Fruit fly (Drosophila melanogaster) whole organism, adult: ENCODE results near the gene Nek2.

Source experiments
- CG11617 ChIP-seq: fragments of 200-800 bp; sonication (Bioruptor generic); optimal IDR thresholded peaks from 2 replicates; lab custom pipeline; 2017; ENCODE audit warnings: mild to moderate bottlenecking, missing biosample characterization, missing genetic modification reagents, missing genetic modification characterization
- CG12768 ChIP-seq: fragments of 200-800 bp; sonication (Bioruptor generic); optimal IDR thresholded peaks from 2 replicates; lab custom pipeline; 2017; ENCODE audit warnings: missing biosample characterization, missing genetic modification characterization, mild to moderate bottlenecking, moderate library complexity, missing genetic modification reagents
- CG14711 ChIP-seq: fragments of 200-800 bp; sonication (Bioruptor generic); optimal IDR thresholded peaks from 2 replicates; lab custom pipeline; 2018; ENCODE audit warnings: missing biosample characterization, mild to moderate bottlenecking, missing genetic modification characterization, moderate library complexity
- CG1620 ChIP-seq: fragments of 200-800 bp; sonication (Bioruptor generic); optimal IDR thresholded peaks from 2 replicates; lab custom pipeline; 2016; ENCODE audit warnings: missing biosample characterization, missing genetic modification characterization
- CG33017 ChIP-seq: fragments of 200-800 bp; sonication (Bioruptor generic); optimal IDR thresholded peaks from 2 replicates; lab custom pipeline; 2018; ENCODE audit warnings: missing biosample characterization, mild to moderate bottlenecking, missing genetic modification characterization, moderate library complexity
- CG5204 ChIP-seq: fragments of 200-800 bp; sonication (Bioruptor generic); optimal IDR thresholded peaks from 2 replicates; lab custom pipeline; 2016; ENCODE audit warnings: missing biosample characterization, missing genetic modification characterization
- CG7045 ChIP-seq: fragments of 200-800 bp; sonication (Bioruptor generic); optimal IDR thresholded peaks from 2 replicates; lab custom pipeline; 2017; ENCODE audit warnings: missing biosample characterization, mild to moderate bottlenecking, missing genetic modification characterization
- CG7101 ChIP-seq: fragments of 200-800 bp; sonication (Bioruptor generic); optimal IDR thresholded peaks from 2 replicates; lab custom pipeline; 2018; ENCODE audit warnings: missing biosample characterization, mild to moderate bottlenecking, missing genetic modification characterization, moderate library complexity
- Clk ChIP-seq: fragments of 200-800 bp; sonication (Bioruptor generic); optimal IDR thresholded peaks from 2 replicates; lab custom pipeline; 2017; ENCODE audit warnings: missing biosample characterization, missing genetic modification characterization
- Crg-1 ChIP-seq: fragments of 200-800 bp; sonication (Bioruptor generic); optimal IDR thresholded peaks from 2 replicates; lab custom pipeline; 2016; ENCODE audit warnings: missing biosample characterization, missing genetic modification characterization
- Hr96 ChIP-seq: fragments of 200-800 bp; sonication (Bioruptor generic); optimal IDR thresholded peaks from 2 replicates; lab custom pipeline; 2016; ENCODE audit warnings: missing biosample characterization, missing genetic modification characterization
- Mnt ChIP-seq: fragments of 200-800 bp; sonication (Bioruptor generic); optimal IDR thresholded peaks from 2 replicates; lab custom pipeline; 2016; ENCODE audit warnings: missing biosample characterization, mild to moderate bottlenecking, missing genetic modification characterization
- bab1 ChIP-seq: fragments of 200-800 bp; sonication (Bioruptor generic); optimal IDR thresholded peaks from 3 replicates; lab custom pipeline; 2019; ENCODE audit warnings: missing biosample characterization, mild to moderate bottlenecking, missing genetic modification characterization, moderate library complexity
- cic ChIP-seq: fragments of 200-800 bp; sonication (Bioruptor generic); optimal IDR thresholded peaks from 2 replicates; lab custom pipeline; 2017; ENCODE audit warnings: missing biosample characterization, mild to moderate bottlenecking, missing genetic modification characterization, moderate library complexity
- cnc ChIP-seq, 2 experiments: fragments of >200 bp; optimal IDR thresholded peaks; 2 replicates each; lab custom pipeline; 2017
- kay ChIP-seq: fragments of 200-800 bp; sonication (Bioruptor generic); peaks from one replicate; lab custom pipeline; 2016; ENCODE audit warnings: missing biosample characterization, missing genetic modification characterization, borderline replicate concordance
- ovo ChIP-seq: fragments of 200-800 bp; sonication (Bioruptor generic); optimal IDR thresholded peaks from 2 replicates; lab custom pipeline; 2016; ENCODE audit warnings: missing biosample characterization, missing genetic modification characterization
- pad ChIP-seq: fragments of 200-800 bp; sonication (Bioruptor generic); optimal IDR thresholded peaks from 3 replicates; lab custom pipeline; 2017; ENCODE audit warnings: missing biosample characterization, missing genetic modification characterization, mild to moderate bottlenecking, moderate library complexity, missing genetic modification reagents
- tj ChIP-seq: fragments of 200-800 bp; sonication (Bioruptor generic); optimal IDR thresholded peaks from 3 replicates; lab custom pipeline; 2017; ENCODE audit warnings: missing biosample characterization, mild to moderate bottlenecking, missing genetic modification characterization, moderate library complexity
- toe ChIP-seq: fragments of 200-800 bp; sonication (Bioruptor generic); optimal IDR thresholded peaks from 2 replicates; lab custom pipeline; 2016; ENCODE audit warnings: missing biosample characterization, missing genetic modification characterization

The Nek2 gene

DNA sequence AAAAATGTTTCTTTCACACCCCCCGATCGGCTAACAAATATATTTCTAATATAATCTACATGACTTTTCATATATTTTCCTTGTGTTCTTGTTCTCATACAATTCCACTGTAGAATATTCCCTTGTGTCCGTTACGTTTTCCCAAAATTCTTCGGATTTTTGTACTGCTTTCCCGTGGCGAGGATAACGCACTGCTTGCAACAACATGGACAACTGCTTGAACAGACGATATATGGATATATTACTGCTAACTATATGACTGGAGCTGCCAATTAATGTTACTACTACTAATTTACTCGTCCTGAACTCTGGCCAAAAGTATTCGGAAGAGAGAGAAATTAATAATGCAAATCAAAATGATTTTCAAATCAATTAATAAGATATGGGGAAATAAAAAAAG is 33.5 kb upstream of the Nek2 start:
- no peak for TF ChIP-seq kay (GFP tag; lab: Kevin White, UChicago)
- no peak for TF ChIP-seq Crg-1 (GFP tag; lab: Kevin White, UChicago)
- no peak for TF ChIP-seq CG1620 (GFP tag; lab: Kevin White, UChicago)
- TF ChIP-seq Mnt = no peak
- no peak for TF ChIP-seq toe
- TF ChIP-seq cnc (optimal IDR thresholded peaks at IDR 0.05; lab: Kevin White, UChicago) = no peak
- TF ChIP-seq tj (GFP tag; lab: Kevin White, UChicago) = no peak
- TF ChIP-seq bab1 = no peak
- no peak for TF ChIP-seq CG7045 (GFP tag; lab: Kevin White, UChicago)
- no peak for TF ChIP-seq Hr96 (GFP tag; lab: Kevin White, UChicago)
- TF ChIP-seq CG7101 (tag; lab: Kevin White, UChicago) = no peak

DNA sequence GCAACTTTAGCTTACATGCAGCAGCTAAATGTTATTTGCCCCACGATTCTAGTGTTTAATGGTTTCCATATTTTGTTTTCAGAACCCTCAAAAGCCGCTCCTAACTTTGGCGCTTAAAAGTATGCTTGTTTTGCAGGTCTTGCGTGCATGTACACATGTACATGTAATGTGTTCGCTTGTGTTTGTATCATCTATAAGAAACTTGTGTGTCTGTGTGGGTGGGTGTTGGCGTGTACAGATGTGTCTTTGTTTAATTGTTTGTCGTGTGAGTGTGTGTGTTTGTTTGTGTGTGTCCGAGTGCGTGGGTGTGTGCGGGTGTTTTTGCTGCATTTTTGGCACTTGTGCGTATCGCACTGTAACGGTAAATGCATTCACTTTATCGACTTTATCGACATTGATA is 31.6 kb upstream of the Nek2 start:
- TF ChIP-seq Crg-1 (GFP tag; lab: Kevin White, UChicago) (no peak), Hr96 (GFP tag; lab: Kevin White, UChicago) (no peak), kay (GFP tag; lab: Kevin White, UChicago) (no peak), CG33017 (tag; lab: Kevin White, UChicago) (no peak), bab1 (no peak), ovo (GFP tag; lab: Kevin White, UChicago) (no peak), Clk (no peak), cnc (optimal IDR thresholded peaks at IDR 0.05; lab: Kevin White, UChicago) (no peak), CG5204 (GFP tag; lab: Kevin White, UChicago) (no peak), cic (GFP tag; lab: Kevin White, UChicago) (no peak), CG11617 (no peak), toe (no peak), CG12768 (no peak), pad (GFP tag; lab: Kevin White, UChicago) (no peak), CG1620 (GFP tag; lab: Kevin White, UChicago) (no peak), tj (GFP tag; lab: Kevin White, UChicago) (no peak)

DNA sequence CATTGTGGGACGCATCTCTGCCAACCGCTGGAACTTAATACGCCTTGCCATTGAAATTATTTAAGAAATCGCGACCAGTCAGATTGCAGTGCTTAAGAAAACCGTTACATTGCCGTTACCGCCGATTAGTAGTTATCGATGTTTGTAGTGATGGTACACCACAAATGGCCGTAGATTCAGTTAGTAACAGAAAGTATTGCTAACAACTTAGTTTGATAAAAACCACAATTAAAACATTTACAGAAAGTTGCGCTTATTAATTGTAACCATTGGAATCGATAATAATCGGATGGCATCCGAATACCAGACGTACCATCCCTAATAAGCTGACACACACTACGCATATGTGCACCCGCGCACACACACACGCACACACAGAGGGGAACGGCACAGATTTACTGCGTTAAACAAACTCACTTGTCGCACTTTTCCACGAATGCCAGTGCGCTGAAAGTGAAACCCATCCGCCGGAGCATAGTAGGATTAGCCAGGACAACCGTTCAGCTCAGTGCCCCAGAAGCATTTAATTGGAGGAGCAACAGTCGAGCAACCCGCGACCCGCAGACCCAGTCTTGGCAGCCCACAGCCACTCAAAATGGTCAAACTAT is 28.7 kb upstream of the Nek2 start, which contains the start of the genes hdm and Ykt6:
hdm (minus strand) TSS at position 51 of the 608 bp plus-strand sequence.
Ykt6 (plus strand) TSS at position 329 of the 608 bp plus-strand sequence.
- peak; percentile 84 for TF ChIP-seq CG7101 (tag; lab: Kevin White, UChicago)
- TF ChIP-seq CG33017 (tag; lab: Kevin White, UChicago) = peak; percentile 42
- TF ChIP-seq cic (GFP tag; lab: Kevin White, UChicago) = peak; percentile 11
- peak; percentile 38 for TF ChIP-seq CG12768
- TF ChIP-seq CG14711 (tag; lab: Kevin White, UChicago) = peak; percentile 82
- no peak for TF ChIP-seq Clk
- TF ChIP-seq CG11617 = peak; percentile 77
- TF ChIP-seq CG7045 (GFP tag; lab: Kevin White, UChicago) = no peak
- TF ChIP-seq tj (GFP tag; lab: Kevin White, UChicago) = peak; percentile 72
- no peak for TF ChIP-seq Hr96 (GFP tag; lab: Kevin White, UChicago)
- peak; percentile 83 for TF ChIP-seq Mnt
- TF ChIP-seq cnc (optimal IDR thresholded peaks at IDR 0.05; lab: Kevin White, UChicago) = no peak
- peak; percentile 91 for TF ChIP-seq bab1
- peak; percentile 86 for TF ChIP-seq toe
- no peak for TF ChIP-seq CG5204 (GFP tag; lab: Kevin White, UChicago)
- peak; percentile 88 for TF ChIP-seq CG1620 (GFP tag; lab: Kevin White, UChicago)
- TF ChIP-seq kay (GFP tag; lab: Kevin White, UChicago) = no peak
- TF ChIP-seq Crg-1 (GFP tag; lab: Kevin White, UChicago) = peak; percentile 84
- TF ChIP-seq pad (GFP tag; lab: Kevin White, UChicago) = peak; percentile 96
- peak; percentile 92 for TF ChIP-seq ovo (GFP tag; lab: Kevin White, UChicago)

DNA sequence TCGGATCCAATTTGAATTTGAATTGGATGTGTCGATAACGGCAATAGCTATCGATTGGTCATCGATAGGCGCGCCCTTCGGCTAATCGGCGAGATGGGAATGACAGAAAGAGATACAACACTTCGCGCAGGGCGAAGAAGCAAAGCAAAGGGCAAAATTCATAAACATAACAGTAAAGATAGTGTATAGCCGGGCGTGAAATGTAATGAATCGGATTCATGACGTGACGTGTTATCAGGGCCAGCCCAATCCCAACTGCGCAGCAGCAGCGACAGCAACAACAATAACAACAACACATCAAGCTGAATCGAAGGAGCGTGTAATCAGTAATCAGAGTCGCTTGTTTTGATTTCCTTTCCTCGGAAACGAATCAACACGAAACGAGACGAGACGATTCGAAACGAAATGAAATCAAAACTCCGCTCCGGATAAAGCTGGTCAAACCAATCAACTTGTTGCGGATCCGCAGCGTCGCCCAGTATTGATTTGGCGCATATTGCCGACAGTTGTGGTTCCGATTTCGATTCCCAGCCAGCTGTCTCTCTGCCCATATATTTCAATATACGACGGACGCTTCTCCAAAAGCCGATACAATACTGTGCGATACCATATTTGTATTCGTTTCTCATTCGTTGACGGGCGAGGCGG is 20.7 kb upstream of the Nek2 start, which contains the start of gene snz:
snz (plus strand) TSS at position 107 of the 648 bp plus-strand sequence.
- no peak for TF ChIP-seq cnc (optimal IDR thresholded peaks at IDR 0.05; lab: Kevin White, UChicago)
- TF ChIP-seq bab1 = peak; percentile 11
- TF ChIP-seq Mnt = peak; percentile 35
- peak; percentile 46 for TF ChIP-seq tj (GFP tag; lab: Kevin White, UChicago)
- no peak for TF ChIP-seq Clk
- TF ChIP-seq ovo (GFP tag; lab: Kevin White, UChicago) = peak; percentile 50
- no peak for TF ChIP-seq toe
- TF ChIP-seq CG12768 = no peak
- peak; percentile 62 for TF ChIP-seq cic (GFP tag; lab: Kevin White, UChicago)
- peak; percentile 38 for TF ChIP-seq CG7101 (tag; lab: Kevin White, UChicago)
- peak; percentile 18 for TF ChIP-seq CG14711 (tag; lab: Kevin White, UChicago)
- peak; percentile 20 for TF ChIP-seq CG11617

DNA sequence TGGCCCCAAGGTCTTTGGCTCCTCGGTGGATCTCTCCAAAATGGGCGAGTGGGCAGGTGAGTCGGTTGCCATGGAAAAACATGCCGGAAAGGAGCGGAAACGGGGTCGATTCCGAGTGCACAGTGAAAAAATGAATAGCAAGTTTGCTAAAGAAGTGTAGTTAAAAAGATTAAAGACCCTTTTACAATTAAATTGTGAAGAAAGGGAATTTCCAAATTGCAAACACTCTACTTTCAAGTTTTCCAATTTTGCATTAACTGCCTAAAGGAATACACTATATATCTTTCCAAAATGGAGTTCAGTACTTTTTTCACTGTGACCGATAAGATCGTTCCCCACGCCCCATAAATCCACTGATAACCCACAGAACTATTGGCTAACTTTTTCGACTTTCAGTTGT is 18.0 kb upstream of the Nek2 start:
- no peak for TF ChIP-seq cnc (optimal IDR thresholded peaks at IDR 0.05; lab: Kevin White, UChicago)
- TF ChIP-seq Mnt = no peak
- no peak for TF ChIP-seq ovo (GFP tag; lab: Kevin White, UChicago)
- no peak for TF ChIP-seq CG12768
- no peak for TF ChIP-seq tj (GFP tag; lab: Kevin White, UChicago)
- no peak for TF ChIP-seq CG7101 (tag; lab: Kevin White, UChicago)
- no peak for TF ChIP-seq toe
- no peak for TF ChIP-seq Hr96 (GFP tag; lab: Kevin White, UChicago)
- TF ChIP-seq CG1620 (GFP tag; lab: Kevin White, UChicago) = no peak
- TF ChIP-seq bab1 = no peak
- no peak for TF ChIP-seq kay (GFP tag; lab: Kevin White, UChicago)
- TF ChIP-seq CG7045 (GFP tag; lab: Kevin White, UChicago) = no peak
- TF ChIP-seq Crg-1 (GFP tag; lab: Kevin White, UChicago) = no peak
- TF ChIP-seq CG14711 (tag; lab: Kevin White, UChicago) = no peak
- TF ChIP-seq Clk = no peak
